Fruit fly (Drosophila melanogaster) whole organism, embryonic: ENCODE measurements around the gene Mer.

Source experiments
- Bgb ChIP-seq: fragments of 200-800 bp; sonication (Bioruptor generic); IDR thresholded peaks from 2 replicates; pipeline ENCODE4 v1.3.6; 2022; ENCODE audit warnings: missing biosample characterization, missing genetic modification characterization; ENCODE audit not compliant: partially characterized antibody
- CG10431 ChIP-seq: fragments of 200-800 bp; sonication (Bioruptor generic); optimal IDR thresholded peaks from 3 replicates; lab custom pipeline; 2018; ENCODE audit warnings: missing biosample characterization, mild to moderate bottlenecking, missing genetic modification characterization
- CG10565 ChIP-seq: fragments of 200-800 bp; sonication (Bioruptor generic); optimal IDR thresholded peaks from 3 replicates; lab custom pipeline; 2016; ENCODE audit warnings: missing biosample characterization, mild to moderate bottlenecking, missing genetic modification characterization
- CG10979 ChIP-seq: fragments of 200-800 bp; sonication (Bioruptor generic); optimal IDR thresholded peaks from 2 replicates; lab custom pipeline; 2018; ENCODE audit warnings: missing biosample characterization, mild to moderate bottlenecking, missing genetic modification characterization, moderate library complexity
- CG11456 ChIP-seq: fragments of 200-800 bp; sonication (Bioruptor generic); IDR thresholded peaks from 3 replicates; pipeline ENCODE4 v1.3.6; 2022; ENCODE audit warnings: missing biosample characterization, missing genetic modification characterization
- CG12299 ChIP-seq: fragments of 200-800 bp; sonication (Bioruptor generic); optimal IDR thresholded peaks from 2 replicates; lab custom pipeline; 2018; ENCODE audit warnings: missing biosample characterization, mild to moderate bottlenecking, missing genetic modification characterization
- CG12769 ChIP-seq: fragments of 200-800 bp; sonication (Bioruptor generic); optimal IDR thresholded peaks from 2 replicates; lab custom pipeline; 2019; ENCODE audit warnings: missing biosample characterization, mild to moderate bottlenecking, missing genetic modification characterization, moderate library complexity
- CG13424 ChIP-seq: fragments of 200-800 bp; sonication (Bioruptor generic); optimal IDR thresholded peaks from 2 replicates; lab custom pipeline; 2019; ENCODE audit warnings: missing biosample characterization, mild to moderate bottlenecking, missing genetic modification characterization, moderate library complexity
- CG13894 ChIP-seq: fragments of 200-800 bp; sonication (Bioruptor generic); optimal IDR thresholded peaks from 3 replicates; lab custom pipeline; 2018; ENCODE audit warnings: missing biosample characterization, mild to moderate bottlenecking, missing genetic modification characterization, moderate library complexity
- CG15073 ChIP-seq: fragments of 200-800 bp; sonication (Bioruptor generic); optimal IDR thresholded peaks from 2 replicates; lab custom pipeline; 2016; ENCODE audit warnings: missing biosample characterization, missing genetic modification characterization
- CG15514 ChIP-seq: fragments of 200-800 bp; sonication (Bioruptor generic); optimal IDR thresholded peaks from 3 replicates; lab custom pipeline; 2017; ENCODE audit warnings: missing biosample characterization, missing genetic modification characterization, mild to moderate bottlenecking, moderate library complexity, missing genetic modification reagents
- CG1602 ChIP-seq: fragments of 200-800 bp; sonication (Bioruptor generic); optimal IDR thresholded peaks from 3 replicates; lab custom pipeline; 2016; ENCODE audit warnings: missing biosample characterization, missing genetic modification characterization
- CG17612 ChIP-seq: fragments of 200-800 bp; sonication (Bioruptor generic); IDR thresholded peaks from 2 replicates; pipeline ENCODE4 v1.3.6; 2022; ENCODE audit warnings: missing biosample characterization, missing genetic modification characterization
- CG17802 ChIP-seq: fragments of 200-800 bp; sonication (Bioruptor generic); optimal IDR thresholded peaks from 2 replicates; lab custom pipeline; 2018; ENCODE audit warnings: missing biosample characterization, mild to moderate bottlenecking, missing genetic modification characterization, moderate library complexity
- CG18011 ChIP-seq: fragments of 200-800 bp; sonication (Bioruptor generic); optimal IDR thresholded peaks from 2 replicates; lab custom pipeline; 2017; ENCODE audit warnings: missing biosample characterization, missing genetic modification characterization, mild to moderate bottlenecking, moderate library complexity, missing genotype
- CG2889 ChIP-seq: fragments of 200-800 bp; sonication (Bioruptor generic); IDR thresholded peaks from 3 replicates; pipeline ENCODE4 v1.3.6; 2022; ENCODE audit warnings: missing biosample characterization, missing genetic modification characterization
- CG3065 ChIP-seq: fragments of 200-800 bp; sonication (Bioruptor generic); optimal IDR thresholded peaks from 2 replicates; lab custom pipeline; 2016; ENCODE audit warnings: missing biosample characterization, missing genetic modification characterization
- CG32772 ChIP-seq: fragments of 200-800 bp; sonication (Bioruptor generic); IDR thresholded peaks from 2 replicates; pipeline ENCODE4 v1.3.6; 2022; ENCODE audit warnings: missing biosample characterization, missing genetic modification characterization
- CG3281 ChIP-seq: fragments of 200-800 bp; sonication (Bioruptor generic); optimal IDR thresholded peaks from 3 replicates; lab custom pipeline; 2017; ENCODE audit warnings: missing biosample characterization, mild to moderate bottlenecking, missing genetic modification characterization
- CG33213 ChIP-seq: fragments of 200-800 bp; sonication (Bioruptor generic); optimal IDR thresholded peaks from 3 replicates; lab custom pipeline; 2016; ENCODE audit warnings: missing biosample characterization, missing genetic modification characterization
- CG4820 ChIP-seq: fragments of 200-800 bp; sonication (Bioruptor generic); optimal IDR thresholded peaks from 3 replicates; lab custom pipeline; 2016; ENCODE audit warnings: missing biosample characterization, missing genetic modification characterization
- CG8765 ChIP-seq: fragments of 200-800 bp; sonication (Bioruptor generic); IDR thresholded peaks from 2 replicates; pipeline ENCODE4 v1.3.6; 2022; ENCODE audit warnings: missing biosample characterization, missing genetic modification characterization
- Camta ChIP-seq: fragments of 200-800 bp; sonication (Bioruptor generic); optimal IDR thresholded peaks from 2 replicates; lab custom pipeline; 2016; ENCODE audit warnings: missing biosample characterization, missing genetic modification characterization
- D ChIP-seq, 2 experiments: fragments of 200-800 bp in 1 of 2; fragments of >200 bp in 1 of 2; sonication (Bioruptor generic) in 1 of 2; optimal IDR thresholded peaks; 2 replicates in 1 of 2; 3 replicates in 1 of 2; lab custom pipeline; 2017; ENCODE audit warnings: mild to moderate bottlenecking in 1 of 2, missing biosample characterization in 1 of 2, missing genetic modification characterization in 1 of 2, missing genetic modification reagents in 1 of 2
- Dbx ChIP-seq: fragments of 200-800 bp; sonication (Bioruptor generic); IDR thresholded peaks from 3 replicates; pipeline ENCODE4 v1.3.6; 2022; ENCODE audit warnings: missing biosample characterization, missing genetic modification characterization
- Dek ChIP-seq: fragments of 200-800 bp; sonication (Bioruptor generic); optimal IDR thresholded peaks from 3 replicates; lab custom pipeline; 2019; ENCODE audit warnings: missing biosample characterization, mild to moderate bottlenecking, missing genetic modification characterization, moderate library complexity
- Drgx ChIP-seq: fragments of 200-800 bp; sonication (Bioruptor generic); IDR thresholded peaks from 2 replicates; pipeline ENCODE4 v1.3.6; 2022; ENCODE audit warnings: missing biosample characterization, missing genetic modification characterization
- HLH4C ChIP-seq: fragments of 200-800 bp; sonication (Bioruptor generic); IDR thresholded peaks from 3 replicates; pipeline ENCODE4 v1.3.6; 2022; ENCODE audit warnings: missing biosample characterization, missing genetic modification characterization; ENCODE audit not compliant: partially characterized antibody
- Hmr ChIP-seq: fragments of 200-800 bp; sonication (Bioruptor generic); optimal IDR thresholded peaks from 3 replicates; lab custom pipeline; 2017; ENCODE audit warnings: mild to moderate bottlenecking, missing biosample characterization, missing genetic modification reagents, missing genetic modification characterization
- Hr39 ChIP-seq: fragments of >200 bp; optimal IDR thresholded peaks from 2 replicates; lab custom pipeline; 2017
- MBD-R2 ChIP-seq: fragments of 200-800 bp; sonication (Bioruptor generic); IDR thresholded peaks from 2 replicates; pipeline ENCODE4 v1.3.6; 2022; ENCODE audit warnings: missing biosample characterization, missing genetic modification characterization
- Meics ChIP-seq: fragments of 200-800 bp; sonication (Bioruptor generic); optimal IDR thresholded peaks from 2 replicates; lab custom pipeline; 2017; ENCODE audit warnings: missing biosample characterization, mild to moderate bottlenecking, missing genetic modification characterization
- NK7.1 ChIP-seq: fragments of 200-800 bp; sonication (Bioruptor generic); optimal IDR thresholded peaks from 3 replicates; lab custom pipeline; 2016; ENCODE audit warnings: missing biosample characterization, missing genetic modification characterization
- YL-1 ChIP-seq: fragments of 200-800 bp; sonication (Bioruptor generic); optimal IDR thresholded peaks from 3 replicates; lab custom pipeline; 2017; ENCODE audit warnings: missing biosample characterization, mild to moderate bottlenecking, missing genetic modification characterization
- ab ChIP-seq: fragments of 200-800 bp; sonication (Bioruptor generic); optimal IDR thresholded peaks from 2 replicates; lab custom pipeline; 2016; ENCODE audit warnings: missing biosample characterization, missing genetic modification characterization
- cg ChIP-seq: fragments of 200-800 bp; sonication (Bioruptor generic); optimal IDR thresholded peaks from 3 replicates; lab custom pipeline; 2019; ENCODE audit warnings: missing biosample characterization, mild to moderate bottlenecking, missing genetic modification characterization, moderate library complexity
- emc ChIP-seq: fragments of 200-800 bp; sonication (Bioruptor generic); optimal IDR thresholded peaks from 2 replicates; lab custom pipeline; 2016; ENCODE audit warnings: missing biosample characterization, missing genetic modification characterization
- ewg ChIP-seq: fragments of 200-800 bp; sonication (Bioruptor generic); optimal IDR thresholded peaks from 3 replicates; lab custom pipeline; 2017; ENCODE audit warnings: mild to moderate bottlenecking, missing biosample characterization, missing genetic modification reagents, missing genetic modification characterization
- gcm ChIP-seq: fragments of 200-800 bp; sonication (Bioruptor generic); optimal IDR thresholded peaks from 2 replicates; lab custom pipeline; 2019; ENCODE audit warnings: missing biosample characterization, mild to moderate bottlenecking, missing genetic modification characterization, moderate library complexity
- gcm2 ChIP-seq: fragments of 200-800 bp; sonication (Bioruptor generic); optimal IDR thresholded peaks from 2 replicates; lab custom pipeline; 2016; ENCODE audit warnings: missing biosample characterization, missing genetic modification characterization
- ham ChIP-seq: fragments of 200-800 bp; sonication (Bioruptor generic); IDR thresholded peaks from 2 replicates; pipeline ENCODE4 v1.3.6; 2022; ENCODE audit warnings: missing biosample characterization, missing genetic modification characterization
- ken ChIP-seq: fragments of 200-800 bp; sonication (Bioruptor generic); IDR thresholded peaks from 3 replicates; pipeline ENCODE4 v1.3.6; 2022; ENCODE audit warnings: missing biosample characterization, missing genetic modification characterization
- nom ChIP-seq: fragments of 200-800 bp; sonication (Bioruptor generic); optimal IDR thresholded peaks from 2 replicates; lab custom pipeline; 2017; ENCODE audit warnings: missing biosample characterization, missing genetic modification characterization, mild to moderate bottlenecking, moderate library complexity, missing genetic modification reagents
- ranshi ChIP-seq: fragments of 200-800 bp; sonication (Bioruptor generic); IDR thresholded peaks from 2 replicates; pipeline ENCODE4 v1.3.6; 2022; ENCODE audit warnings: missing biosample characterization, missing genetic modification characterization
- salm ChIP-seq: fragments of 200-800 bp; sonication (Bioruptor generic); optimal IDR thresholded peaks from 2 replicates; lab custom pipeline; 2018; ENCODE audit warnings: missing biosample characterization, mild to moderate bottlenecking, missing genetic modification characterization
- tap ChIP-seq: fragments of 200-800 bp; optimal IDR thresholded peaks from 3 replicates; lab custom pipeline; 2019; ENCODE audit warnings: missing biosample characterization, mild to moderate bottlenecking, missing genetic modification characterization, moderate library complexity
- tll ChIP-seq, 2 experiments: fragments of 200-800 bp in 1 of 2; fragments of >200 bp in 1 of 2; sonication (Bioruptor generic) in 1 of 2; optimal IDR thresholded peaks; 2 replicates each; lab custom pipeline; 2017 to 2019; ENCODE audit warnings: missing biosample characterization in 2 of 2, missing genetic modification characterization in 2 of 2, mild to moderate bottlenecking in 1 of 2, moderate library complexity in 1 of 2
- tna ChIP-seq: fragments of 200-800 bp; sonication (Bioruptor generic); IDR thresholded peaks from 2 replicates; pipeline ENCODE4 v1.3.6; 2022; ENCODE audit warnings: missing biosample characterization, missing genetic modification characterization; ENCODE audit not compliant: partially characterized antibody
- toy ChIP-seq: fragments of 200-800 bp; sonication (Bioruptor generic); IDR thresholded peaks from 2 replicates; pipeline ENCODE4 v1.3.6; 2022; ENCODE audit warnings: missing biosample characterization, missing genetic modification characterization
- zen ChIP-seq: fragments of 200-800 bp; sonication (Bioruptor generic); optimal IDR thresholded peaks from 3 replicates; lab custom pipeline; 2018; ENCODE audit warnings: missing biosample characterization, mild to moderate bottlenecking, missing genetic modification characterization, moderate library complexity

The Mer gene

DNA sequence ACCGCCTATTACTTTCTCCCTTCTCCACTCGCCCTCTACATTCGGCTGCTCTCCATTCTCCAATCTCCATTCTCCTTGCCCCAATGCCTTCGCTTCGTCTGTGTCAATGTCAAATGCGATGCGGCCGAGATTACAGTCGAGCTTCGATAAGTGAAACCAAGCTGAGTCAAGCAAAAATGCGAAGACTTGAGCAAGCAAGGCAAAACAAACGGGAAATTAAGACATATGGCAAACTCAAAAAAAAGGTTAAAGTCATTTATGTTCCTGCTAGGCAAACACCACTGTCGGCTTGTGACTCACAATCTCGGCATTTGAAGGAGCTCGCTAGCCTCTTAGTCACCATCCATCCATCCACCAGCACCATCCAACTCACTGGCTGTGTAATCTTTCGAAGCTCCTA, 24.9 kb downstream of the Mer start (continued):
- TF ChIP-seq toy (GFP tag; lab: Robert Waterston, UW): peak; percentile 72; the same call in 1 of the 2 replicates
- peak; percentile 92 for TF ChIP-seq ewg
- peak; percentile 77 for TF ChIP-seq ham (GFP tag; lab: Robert Waterston, UW)
- peak; percentile 95 for TF ChIP-seq CG33213 (GFP tag; lab: Kevin White, UChicago)
- TF ChIP-seq Dbx (GFP tag; lab: Robert Waterston, UW): peak; percentile 89
- TF ChIP-seq CG2889 (GFP tag; lab: Robert Waterston, UW): peak; percentile 96
- TF ChIP-seq MBD-R2: peak; percentile 83
- TF ChIP-seq gcm2 (GFP tag; lab: Kevin White, UChicago): peak; percentile 88
- TF ChIP-seq CG12769 (tag; lab: Kevin White, UChicago): peak; percentile 98
- peak; percentile 94 for TF ChIP-seq ab (GFP tag; lab: Kevin White, UChicago)
- TF ChIP-seq CG13894 (tag; lab: Kevin White, UChicago): no peak
- TF ChIP-seq CG10979: peak; percentile 93
- TF ChIP-seq cg (GFP tag; lab: Kevin White, UChicago): no peak
- TF ChIP-seq CG3281 (GFP tag; lab: Kevin White, UChicago): peak; percentile 87
- peak; percentile 86 for TF ChIP-seq CG15073
- peak in 1 of 2 experiments; percentile 1 for TF ChIP-seq tll (GFP tag; optimal IDR thresholded peaks at IDR 0.05; lab: Kevin White, UChicago)
- TF ChIP-seq CG8765: peak; percentile 89
- TF ChIP-seq CG18011 (GFP tag; lab: Kevin White, UChicago): peak; percentile 79
- TF ChIP-seq nom (GFP tag; lab: Kevin White, UChicago): peak; percentile 96
- TF ChIP-seq Camta (GFP tag; lab: Kevin White, UChicago): peak; percentile 97
- TF ChIP-seq YL-1: peak; percentile 90
- TF ChIP-seq ranshi (GFP tag; lab: Robert Waterston, UW): peak; percentile 94
- TF ChIP-seq gcm: peak; percentile 96
- TF ChIP-seq zen (tag; lab: Kevin White, UChicago): peak; percentile 89
- TF ChIP-seq CG17802 (tag; lab: Kevin White, UChicago): peak; percentile 81
- TF ChIP-seq NK7.1: peak; percentile 96
- peak; percentile 96 for TF ChIP-seq CG11456 (GFP tag; lab: Robert Waterston, UW)
- TF ChIP-seq tna (GFP tag; lab: Robert Waterston, UW): no peak
- TF ChIP-seq Meics (GFP tag; lab: Kevin White, UChicago): peak; percentile 91
- TF ChIP-seq tap: peak; percentile 86
- peak; percentile 94 for TF ChIP-seq CG12299 (tag; lab: Kevin White, UChicago)
- peak; percentile 94 for TF ChIP-seq salm (tag; lab: Kevin White, UChicago)
- peak; percentile 94 for TF ChIP-seq Dek (tag; lab: Kevin White, UChicago)
- peak; percentile 97 for TF ChIP-seq ken
- peak; percentile 96 for TF ChIP-seq CG1602 (GFP tag; lab: Kevin White, UChicago)
- no peak for TF ChIP-seq Hr39 (lab: Kevin White, UChicago)
- peak; percentile 95 for TF ChIP-seq CG4820
- peak; percentile 78 for TF ChIP-seq emc (GFP tag; lab: Kevin White, UChicago)
- no peak for TF ChIP-seq Bgb
- TF ChIP-seq D (optimal IDR thresholded peaks at IDR 0.05; lab: Kevin White, UChicago): no peak
- peak; percentile 90 for TF ChIP-seq D (GFP tag; optimal IDR thresholded peaks at IDR 0.05; lab: Kevin White, UChicago)
- peak; percentile 96 for TF ChIP-seq Drgx
- TF ChIP-seq CG17612 (GFP tag; lab: Robert Waterston, UW): peak; percentile 81
- TF ChIP-seq CG3065 (GFP tag; lab: Kevin White, UChicago): peak; percentile 93
- peak; percentile 91 for TF ChIP-seq CG32772
- TF ChIP-seq Hmr (GFP tag; lab: Kevin White, UChicago): peak; percentile 96
- no peak for TF ChIP-seq HLH4C (GFP tag; lab: Robert Waterston, UW)
- peak; percentile 81 for TF ChIP-seq CG15514 (GFP tag; lab: Kevin White, UChicago)
- TF ChIP-seq CG10431: peak; percentile 93
- TF ChIP-seq CG10565 (GFP tag; lab: Kevin White, UChicago): peak; percentile 90
- peak; percentile 93 for TF ChIP-seq CG13424 (tag; lab: Kevin White, UChicago)
